Worm (Caenorhabditis elegans) whole organism, late embryonic: ENCODE measurements around the gene col-33.

Experiments
- ceh-34 ChIP-seq: sonication (generic microtip); optimal IDR thresholded peaks from 2 replicates; lab custom pipeline; 2016; ENCODE audit warnings: mild to moderate bottlenecking, missing genetic modification characterization, missing compliant biosample characterization
- fax-1 ChIP-seq: sonication (generic microtip); optimal IDR thresholded peaks from 2 replicates; lab custom pipeline; 2016; ENCODE audit warnings: missing genotype, missing genetic modification characterization, missing compliant biosample characterization
- fkh-10 ChIP-seq: fragments of 150-350 bp; optimal IDR thresholded peaks from 2 replicates; lab custom pipeline; 2014; ENCODE audit warnings: missing biosample characterization, missing genetic modification reagents, missing genetic modification characterization
- hlh-30 ChIP-seq: sonication (generic microtip); optimal IDR thresholded peaks from 2 replicates; lab custom pipeline; 2017; ENCODE audit warnings: antibody characterized with exemption, missing genetic modification characterization, missing compliant biosample characterization; ENCODE audit not compliant: insufficient read depth
- nfya-1 ChIP-seq: sonication (generic microtip); optimal IDR thresholded peaks from 2 replicates; lab custom pipeline; 2017; ENCODE audit warnings: missing genetic modification characterization, mild to moderate bottlenecking, missing compliant biosample characterization, antibody characterized with exemption, moderate library complexity
- pag-3 ChIP-seq: sonication (generic microtip); optimal IDR thresholded peaks from 2 replicates; lab custom pipeline; 2016; ENCODE audit warnings: missing compliant biosample characterization, missing genetic modification characterization, borderline replicate concordance
- pha-2 ChIP-seq: sonication (generic microtip); optimal IDR thresholded peaks from 2 replicates; lab custom pipeline; 2017; ENCODE audit warnings: mild to moderate bottlenecking, missing genetic modification characterization, missing compliant biosample characterization
- pqm-1 ChIP-seq: sonication (generic microtip); optimal IDR thresholded peaks from 2 replicates; lab custom pipeline; 2016; ENCODE audit warnings: missing genetic modification characterization, missing compliant biosample characterization
- ztf-16 ChIP-seq: sonication (generic microtip); optimal IDR thresholded peaks from 2 replicates; lab custom pipeline; 2017; ENCODE audit warnings: missing genetic modification characterization, missing compliant biosample characterization

DNA sequence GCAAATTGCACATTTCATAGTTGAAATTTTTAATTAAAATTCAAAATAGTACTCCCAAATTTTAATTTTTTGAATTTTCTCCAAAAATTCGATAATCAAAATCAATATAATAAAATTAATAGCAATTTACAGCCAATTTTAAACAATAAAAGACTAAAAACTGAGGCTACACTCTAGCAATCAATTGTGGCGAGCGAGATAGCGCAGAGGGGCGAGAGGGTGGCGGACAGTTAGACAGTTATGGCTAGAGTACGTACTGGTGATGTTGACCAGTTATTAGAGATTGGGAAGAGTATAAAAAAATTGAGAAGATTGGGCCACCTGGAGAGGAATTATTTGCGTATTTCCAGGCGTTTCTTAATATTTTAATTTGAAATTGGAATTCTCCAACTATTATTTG, 14.6 kb downstream of the col-33 start, which contains the start of gene nhr-78:
- TF ChIP-seq ztf-16 (tag; lab: Kevin White, UChicago) (no peak), pha-2 (tag; lab: Kevin White, UChicago) (no peak), fkh-10 (GFP tag; lab: Kevin White, UChicago) (no peak), ceh-34 (tag; lab: Kevin White, UChicago) (no peak), hlh-30 (no peak), pqm-1 (tag; lab: Kevin White, UChicago) (no peak), nfya-1 (tag; lab: Kevin White, UChicago) (no peak), fax-1 (tag; lab: Kevin White, UChicago) (no peak), pag-3 (tag; lab: Kevin White, UChicago) (no peak)
